Worm (Caenorhabditis elegans) whole organism, mixed stage, embryonic: ENCODE data around the gene T14G12.11.

Experiments used
- lin-13 ChIP-seq: fragments of 150-350 bp; optimal IDR thresholded peaks from 2 replicates; lab custom pipeline; 2014; ENCODE audit warnings: missing biosample characterization, missing genetic modification characterization
- lsy-2 ChIP-seq: fragments of 150-350 bp; optimal IDR thresholded peaks from 2 replicates; lab custom pipeline; 2014; ENCODE audit warnings: missing biosample characterization, missing genetic modification characterization
- mep-1 ChIP-seq: fragments of 150-350 bp; optimal IDR thresholded peaks from 2 replicates; lab custom pipeline; 2017; ENCODE audit warnings: missing biosample characterization, missing genetic modification reagents, missing genetic modification characterization, inconsistent platforms
- mls-2 ChIP-seq: sonication (generic microtip); optimal IDR thresholded peaks from 2 replicates; lab custom pipeline; 2016; ENCODE audit warnings: mild to moderate bottlenecking, missing genetic modification characterization, moderate library complexity, missing compliant biosample characterization
- nhr-12 ChIP-seq: fragments of 150-350 bp; optimal IDR thresholded peaks from 2 replicates; lab custom pipeline; 2014; ENCODE audit warnings: missing biosample characterization, missing genetic modification characterization
- nhr-2 ChIP-seq: fragments of 150-350 bp; optimal IDR thresholded peaks from 2 replicates; lab custom pipeline; 2014; ENCODE audit warnings: missing biosample characterization, missing genetic modification characterization
- nhr-28 ChIP-seq: fragments of 150-350 bp; optimal IDR thresholded peaks from 2 replicates; lab custom pipeline; 2014; ENCODE audit warnings: missing biosample characterization, missing genetic modification characterization
- unc-39 ChIP-seq: fragments of 150-350 bp; optimal IDR thresholded peaks from 2 replicates; lab custom pipeline; 2014; ENCODE audit warnings: missing biosample characterization, missing genetic modification characterization
- unc-62 ChIP-seq: fragments of 150-350 bp; optimal IDR thresholded peaks from 2 replicates; lab custom pipeline; 2014; ENCODE audit warnings: missing biosample characterization, missing genetic modification reagents, missing genetic modification characterization
- ztf-11 ChIP-seq: fragments of 150-350 bp; optimal IDR thresholded peaks from 2 replicates; lab custom pipeline; 2014; ENCODE audit warnings: missing biosample characterization, missing genetic modification characterization

DNA sequence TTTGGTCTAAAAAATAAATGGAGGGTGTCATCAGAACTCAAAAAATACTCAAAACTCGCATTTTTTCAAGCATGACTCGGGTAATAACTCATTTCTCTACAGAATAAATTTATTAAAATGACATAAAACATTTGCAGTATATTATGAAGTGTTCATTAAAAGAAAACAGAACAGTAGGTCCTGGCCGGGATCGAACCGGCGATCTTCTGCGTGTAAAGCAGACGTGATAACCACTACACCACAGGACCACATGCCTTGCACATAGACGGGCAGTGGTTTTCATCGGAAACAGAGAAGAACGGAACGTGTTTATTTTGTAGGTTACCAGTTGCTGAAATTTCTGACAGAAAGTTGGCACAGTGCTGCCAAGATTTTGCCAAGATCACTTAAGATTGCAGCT, 31.0 kb upstream of the T14G12.11 start:
- TF ChIP-seq nhr-28 (tag; lab: Kevin White, UChicago) (no peak), nhr-12 (no peak), unc-39 (no peak), mep-1 (tag; lab: Kevin White, UChicago) (no peak), ztf-11 (tag; lab: Kevin White, UChicago) (no peak), lsy-2 (tag; lab: Kevin White, UChicago) (no peak), lin-13 (tag; lab: Kevin White, UChicago) (no peak), mls-2 (no peak), nhr-2 (tag; lab: Kevin White, UChicago) (no peak), unc-62 (GFP tag; lab: Kevin White, UChicago) (no peak)
